Fruit fly (Drosophila melanogaster) whole organism, embryonic: ENCODE results near the gene Nmdar1.

Experiments used
- CG10267 ChIP-seq: fragments of 200-800 bp; sonication (Bioruptor generic); optimal IDR thresholded peaks from 2 replicates; lab custom pipeline; 2018; ENCODE audit warnings: missing biosample characterization, mild to moderate bottlenecking, missing genetic modification characterization, moderate library complexity
- CG10543 ChIP-seq: fragments of 200-800 bp; sonication (Bioruptor generic); optimal IDR thresholded peaks from 3 replicates; lab custom pipeline; 2017; ENCODE audit warnings: missing biosample characterization, mild to moderate bottlenecking, missing genetic modification characterization, moderate library complexity
- CG12236 ChIP-seq: fragments of 200-800 bp; sonication (Bioruptor generic); optimal IDR thresholded peaks from 2 replicates; lab custom pipeline; 2016; ENCODE audit warnings: missing biosample characterization, missing genetic modification characterization
- CG12744 ChIP-seq: fragments of 200-800 bp; sonication (Bioruptor generic); optimal IDR thresholded peaks from 2 replicates; lab custom pipeline; 2016; ENCODE audit warnings: missing biosample characterization, missing genetic modification characterization
- CG12769 ChIP-seq: fragments of 200-800 bp; sonication (Bioruptor generic); optimal IDR thresholded peaks from 2 replicates; lab custom pipeline; 2019; ENCODE audit warnings: missing biosample characterization, mild to moderate bottlenecking, missing genetic modification characterization, moderate library complexity
- CG13424 ChIP-seq: fragments of 200-800 bp; sonication (Bioruptor generic); optimal IDR thresholded peaks from 2 replicates; lab custom pipeline; 2019; ENCODE audit warnings: missing biosample characterization, mild to moderate bottlenecking, missing genetic modification characterization, moderate library complexity
- CG14710 ChIP-seq: fragments of 200-800 bp; sonication (Bioruptor generic); optimal IDR thresholded peaks from 3 replicates; lab custom pipeline; 2019; ENCODE audit warnings: missing biosample characterization, mild to moderate bottlenecking, missing genetic modification characterization, moderate library complexity
- CG14965 ChIP-seq: fragments of 200-800 bp; sonication (Bioruptor generic); optimal IDR thresholded peaks from 2 replicates; lab custom pipeline; 2016; ENCODE audit warnings: missing biosample characterization, missing genetic modification characterization, borderline replicate concordance
- CG15514 ChIP-seq: fragments of 200-800 bp; sonication (Bioruptor generic); optimal IDR thresholded peaks from 3 replicates; lab custom pipeline; 2017; ENCODE audit warnings: missing biosample characterization, missing genetic modification characterization, mild to moderate bottlenecking, moderate library complexity, missing genetic modification reagents
- CG1602 ChIP-seq: fragments of 200-800 bp; sonication (Bioruptor generic); optimal IDR thresholded peaks from 3 replicates; lab custom pipeline; 2016; ENCODE audit warnings: missing biosample characterization, missing genetic modification characterization
- CG17385 ChIP-seq: fragments of 200-800 bp; sonication (Bioruptor generic); optimal IDR thresholded peaks from 3 replicates; lab custom pipeline; 2018; ENCODE audit warnings: missing biosample characterization, mild to moderate bottlenecking, missing genetic modification characterization
- CG17612 ChIP-seq: fragments of 200-800 bp; sonication (Bioruptor generic); IDR thresholded peaks from 2 replicates; pipeline ENCODE4 v1.3.6; 2022; ENCODE audit warnings: missing biosample characterization, missing genetic modification characterization
- CG17912 ChIP-seq: fragments of 200-800 bp; sonication (Bioruptor generic); optimal IDR thresholded peaks from 2 replicates; lab custom pipeline; 2018; ENCODE audit warnings: missing biosample characterization, mild to moderate bottlenecking, missing genetic modification characterization
- CG2202 ChIP-seq: fragments of 200-800 bp; sonication (Bioruptor generic); optimal IDR thresholded peaks from 2 replicates; lab custom pipeline; 2018; ENCODE audit warnings: missing biosample characterization, mild to moderate bottlenecking, missing genetic modification characterization
- CG32772 ChIP-seq: fragments of 200-800 bp; sonication (Bioruptor generic); IDR thresholded peaks from 2 replicates; pipeline ENCODE4 v1.3.6; 2022; ENCODE audit warnings: missing biosample characterization, missing genetic modification characterization
- CG5245 ChIP-seq: fragments of 200-800 bp; sonication (Bioruptor generic); optimal IDR thresholded peaks from 3 replicates; lab custom pipeline; 2016; ENCODE audit warnings: missing biosample characterization, missing genetic modification characterization
- CG9797 ChIP-seq: fragments of 200-800 bp; sonication (Bioruptor generic); optimal IDR thresholded peaks from 3 replicates; lab custom pipeline; 2018; ENCODE audit warnings: missing biosample characterization, mild to moderate bottlenecking, missing genetic modification characterization
- CG9932 ChIP-seq: fragments of 200-800 bp; sonication (Bioruptor generic); IDR thresholded peaks from 2 replicates; pipeline ENCODE4 v1.3.6; 2022; ENCODE audit warnings: missing biosample characterization, missing genetic modification characterization
- CkIIα-i1 ChIP-seq: fragments of 200-800 bp; sonication (Bioruptor generic); IDR thresholded peaks from 2 replicates; pipeline ENCODE4 v1.3.6; 2022; ENCODE audit warnings: missing biosample characterization, missing genetic modification characterization
- Dip2 ChIP-seq: fragments of 200-800 bp; sonication (Bioruptor generic); IDR thresholded peaks from 2 replicates; pipeline ENCODE4 v1.3.6; 2022; ENCODE audit warnings: missing biosample characterization, missing genetic modification characterization
- Doc2 ChIP-seq: fragments of 200-800 bp; sonication (Bioruptor generic); IDR thresholded peaks from 2 replicates; pipeline ENCODE4 v1.3.6; 2022; ENCODE audit warnings: missing biosample characterization, missing genetic modification characterization
- Fer3 ChIP-seq: fragments of 200-800 bp; sonication (Bioruptor generic); optimal IDR thresholded peaks from 2 replicates; lab custom pipeline; 2018; ENCODE audit warnings: missing biosample characterization, mild to moderate bottlenecking, missing genetic modification characterization, moderate library complexity
- Mes4 ChIP-seq: fragments of 200-800 bp; sonication (Bioruptor generic); optimal IDR thresholded peaks from 2 replicates; lab custom pipeline; 2016; ENCODE audit warnings: missing biosample characterization, missing genetic modification characterization
- NC2α ChIP-seq: fragments of 200-800 bp; sonication (Bioruptor generic); optimal IDR thresholded peaks from 2 replicates; lab custom pipeline; 2016; ENCODE audit warnings: missing biosample characterization, missing genetic modification characterization
- NFAT ChIP-seq: fragments of 200-800 bp; sonication (Bioruptor generic); IDR thresholded peaks from 2 replicates; pipeline ENCODE4 v1.3.6; 2022; ENCODE audit warnings: missing biosample characterization, missing genetic modification characterization
- Ssrp ChIP-seq: fragments of 200-800 bp; sonication (Bioruptor generic); optimal IDR thresholded peaks from 2 replicates; lab custom pipeline; 2018; ENCODE audit warnings: missing biosample characterization, mild to moderate bottlenecking, missing genetic modification characterization, moderate library complexity
- Stat92E ChIP-seq, 3 experiments: fragments of >200 bp in 2 of 3; fragments of 200-800 bp in 1 of 3; sonication (Bioruptor generic) in 1 of 3; optimal IDR thresholded peaks; 2 replicates each; lab custom pipeline; 2017 to 2019; ENCODE audit warnings: missing biosample characterization in 3 of 3, missing genetic modification characterization in 3 of 3, mild to moderate bottlenecking in 1 of 3, moderate library complexity in 1 of 3
- cad ChIP-seq: fragments of >200 bp; optimal IDR thresholded peaks from 2 replicates; lab custom pipeline; 2017; ENCODE audit warnings: missing biosample characterization, missing genetic modification characterization
- dati ChIP-seq: fragments of 200-800 bp; sonication (Bioruptor generic); IDR thresholded peaks from 2 replicates; pipeline ENCODE4 v1.3.6; 2022; ENCODE audit warnings: missing biosample characterization, missing genetic modification characterization
- disco-r ChIP-seq: fragments of 200-800 bp; sonication (Bioruptor generic); optimal IDR thresholded peaks from 2 replicates; lab custom pipeline; 2016; ENCODE audit warnings: missing biosample characterization, missing genetic modification characterization
- dmrt99B ChIP-seq: fragments of 200-800 bp; sonication (Bioruptor generic); optimal IDR thresholded peaks from 2 replicates; lab custom pipeline; 2018; ENCODE audit warnings: missing biosample characterization, mild to moderate bottlenecking, missing genetic modification characterization, moderate library complexity
- en ChIP-seq: fragments of 200-800 bp; sonication (Bioruptor generic); optimal IDR thresholded peaks from 2 replicates; lab custom pipeline; 2016; ENCODE audit warnings: missing biosample characterization, missing genetic modification characterization
- ind ChIP-seq: fragments of 200-800 bp; sonication (Bioruptor generic); optimal IDR thresholded peaks from 3 replicates; lab custom pipeline; 2016; ENCODE audit warnings: missing biosample characterization, missing genetic modification characterization
- luna ChIP-seq: fragments of 200-800 bp; sonication (Bioruptor generic); optimal IDR thresholded peaks from 2 replicates; lab custom pipeline; 2016; ENCODE audit warnings: missing biosample characterization, missing genetic modification characterization
- mld ChIP-seq: fragments of 200-800 bp; sonication (Bioruptor generic); IDR thresholded peaks from 3 replicates; pipeline ENCODE4 v1.3.6; 2022; ENCODE audit warnings: missing biosample characterization, missing genetic modification characterization; ENCODE audit not compliant: partially characterized antibody
- odd ChIP-seq: fragments of 200-800 bp; sonication (Bioruptor generic); optimal IDR thresholded peaks from 2 replicates; lab custom pipeline; 2017; ENCODE audit warnings: missing biosample characterization, mild to moderate bottlenecking, missing genetic modification characterization
- pum ChIP-seq: fragments of 200-800 bp; sonication (Bioruptor generic); optimal IDR thresholded peaks from 2 replicates; lab custom pipeline; 2016; ENCODE audit warnings: missing biosample characterization, missing genetic modification characterization
- salm ChIP-seq: fragments of 200-800 bp; sonication (Bioruptor generic); optimal IDR thresholded peaks from 2 replicates; lab custom pipeline; 2018; ENCODE audit warnings: missing biosample characterization, mild to moderate bottlenecking, missing genetic modification characterization
- schlank ChIP-seq: fragments of 200-800 bp; sonication (Bioruptor generic); optimal IDR thresholded peaks from 2 replicates; lab custom pipeline; 2018; ENCODE audit warnings: missing biosample characterization, mild to moderate bottlenecking, missing genetic modification characterization
- seq ChIP-seq: fragments of 200-800 bp; sonication (Bioruptor generic); IDR thresholded peaks from 2 replicates; pipeline ENCODE4 v1.3.6; 2022; ENCODE audit warnings: missing biosample characterization, missing genetic modification characterization
- shn ChIP-seq: fragments of 200-800 bp; sonication (Bioruptor generic); optimal IDR thresholded peaks from 3 replicates; lab custom pipeline; 2016; ENCODE audit warnings: missing biosample characterization, missing genetic modification characterization
- slp2 ChIP-seq: fragments of 200-800 bp; sonication (Bioruptor generic); optimal IDR thresholded peaks from 2 replicates; lab custom pipeline; 2016; ENCODE audit warnings: missing biosample characterization, missing genetic modification characterization
- so ChIP-seq: fragments of 200-800 bp; sonication (Bioruptor generic); IDR thresholded peaks from 3 replicates; pipeline ENCODE4 v1.3.6; 2022; ENCODE audit warnings: missing biosample characterization, missing genetic modification characterization
- sug ChIP-seq: fragments of 200-800 bp; optimal IDR thresholded peaks from 2 replicates; lab custom pipeline; 2019; ENCODE audit warnings: missing biosample characterization, mild to moderate bottlenecking, missing genetic modification characterization, moderate library complexity
- tgo ChIP-seq: fragments of 200-800 bp; sonication (Bioruptor generic); IDR thresholded peaks from 3 replicates; pipeline ENCODE4 v1.3.6; 2022; ENCODE audit warnings: missing biosample characterization, missing genetic modification characterization
- tin ChIP-seq: fragments of 200-800 bp; sonication (Bioruptor generic); optimal IDR thresholded peaks from 3 replicates; lab custom pipeline; 2016; ENCODE audit warnings: missing biosample characterization, missing genetic modification characterization
- tio ChIP-seq: fragments of 200-800 bp; sonication (Bioruptor generic); optimal IDR thresholded peaks from 2 replicates; lab custom pipeline; 2017; ENCODE audit warnings: missing biosample characterization, missing genetic modification characterization, inconsistent platforms
- unc-4 ChIP-seq: fragments of 200-800 bp; sonication (Bioruptor generic); IDR thresholded peaks from 2 replicates; pipeline ENCODE4 v1.3.6; 2022; ENCODE audit warnings: missing biosample characterization, missing genetic modification characterization; ENCODE audit not compliant: partially characterized antibody
- usp ChIP-seq: fragments of >200 bp; optimal IDR thresholded peaks from 2 replicates; lab custom pipeline; 2017; ENCODE audit warnings: missing biosample characterization, missing genetic modification characterization
- zen ChIP-seq: fragments of 200-800 bp; sonication (Bioruptor generic); optimal IDR thresholded peaks from 3 replicates; lab custom pipeline; 2018; ENCODE audit warnings: missing biosample characterization, mild to moderate bottlenecking, missing genetic modification characterization, moderate library complexity

Gene Nmdar1

DNA sequence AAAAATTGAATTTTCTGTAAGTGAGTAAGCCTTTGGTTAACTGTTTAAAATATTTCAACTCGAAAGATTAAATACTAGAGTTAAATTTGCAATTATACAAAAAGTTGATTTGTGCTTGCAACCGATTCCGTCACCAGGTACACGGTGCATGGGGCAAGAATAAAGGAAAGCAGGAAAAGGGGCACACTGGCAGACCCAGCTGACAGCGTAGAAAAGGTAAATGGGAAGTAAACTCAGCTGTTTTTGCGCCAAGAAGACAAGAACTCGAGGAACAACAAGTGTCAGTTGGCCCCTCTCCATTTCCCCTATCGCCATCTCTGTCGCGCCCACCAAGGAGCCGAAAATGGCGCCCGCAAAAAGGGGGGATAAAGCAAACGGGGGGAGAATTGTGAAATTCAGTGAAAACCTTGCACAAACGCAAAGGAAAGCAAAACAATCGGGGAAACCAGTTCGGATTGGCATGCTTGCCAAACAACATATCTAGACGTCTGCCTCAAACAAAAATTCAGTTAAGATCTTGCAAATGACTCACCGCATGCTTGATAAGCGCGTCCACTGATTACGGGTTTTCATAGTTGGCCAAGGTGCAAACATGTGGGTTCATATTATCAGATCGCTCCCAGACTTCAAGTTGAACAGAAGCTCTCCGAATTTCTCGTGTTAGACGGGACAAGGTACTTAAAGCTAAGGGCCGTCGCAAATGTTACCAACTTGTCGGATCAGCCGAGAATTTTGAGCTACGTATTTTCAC lies 59.8 kb downstream of the Nmdar1 start (continued):
- TF ChIP-seq sug (tag; lab: Kevin White, UChicago) (peak; percentile 53), CG14710 (tag; lab: Kevin White, UChicago) (peak; percentile 85), Fer3 (tag; lab: Kevin White, UChicago) (no peak), CG17912 (GFP tag; lab: Kevin White, UChicago) (no peak), Doc2 (no peak), CG15514 (peak; percentile 63), salm (tag; lab: Kevin White, UChicago) (no peak), Ssrp (tag; lab: Kevin White, UChicago) (no peak), tin (GFP tag; lab: Kevin White, UChicago) (no peak), en (GFP tag; lab: Kevin White, UChicago) (no peak), odd (GFP tag; lab: Kevin White, UChicago) (no peak), schlank (tag; lab: Kevin White, UChicago) (no peak), CG14965 (GFP tag; lab: Kevin White, UChicago) (no peak), CG12744 (no peak), shn (no peak), CG13424 (tag; lab: Kevin White, UChicago) (no peak), tio (GFP tag; lab: Kevin White, UChicago) (no peak), CG10543 (GFP tag; lab: Kevin White, UChicago) (no peak), CG32772 (GFP tag; lab: Robert Waterston, UW) (no peak), CG12236 (GFP tag; lab: Kevin White, UChicago) (no peak), CG9932 (GFP tag; lab: Robert Waterston, UW) (no peak), so (GFP tag; lab: Robert Waterston, UW) (no peak), usp (GFP tag; lab: Kevin White, UChicago) (no peak), zen (tag; lab: Kevin White, UChicago) (no peak), ind (no peak), CG17612 (GFP tag; lab: Robert Waterston, UW) (no peak), slp2 (GFP tag; lab: Kevin White, UChicago) (no peak), Stat92E (GFP tag; optimal IDR thresholded peaks at IDR 0.05; lab: Kevin White, UChicago) (peak in 1 of 3 experiments; percentile 30), cad (GFP tag; lab: Kevin White, UChicago) (no peak), dati (GFP tag; lab: Robert Waterston, UW) (no peak), CG17385 (no peak), Dip2 (GFP tag; lab: Robert Waterston, UW) (no peak), CG5245 (GFP tag; lab: Kevin White, UChicago) (no peak), CG10267 (tag; lab: Kevin White, UChicago) (peak; percentile 30), dmrt99B (tag; lab: Kevin White, UChicago) (no peak), CG1602 (GFP tag; lab: Kevin White, UChicago) (no peak), pum (GFP tag; lab: Kevin White, UChicago) (no peak), mld (GFP tag; lab: Robert Waterston, UW) (no peak), unc-4 (GFP tag; lab: Robert Waterston, UW) (0 out of 2 replicates have a peak, but pooled peaks have one; percentile 19), Mes4 (GFP tag; lab: Kevin White, UChicago) (no peak), NC2α (GFP tag; lab: Kevin White, UChicago) (no peak), seq (GFP tag; lab: Robert Waterston, UW) (no peak), disco-r (GFP tag; lab: Kevin White, UChicago) (no peak), CG9797 (peak; percentile 85), NFAT (GFP tag; lab: Robert Waterston, UW) (no peak), CkIIα-i1 (no peak), luna (no peak), tgo (GFP tag; lab: Robert Waterston, UW) (no peak), CG2202 (no peak), CG12769 (tag; lab: Kevin White, UChicago) (peak; percentile 47)
